Worm (Caenorhabditis elegans): ENCODE results near the gene F43C11.2.

Gene F43C11.2

ce11 chrII:2341515-2341914, 13.1 kb upstream of the F43C11.2 start, which contains the start of gene enri-1:
TSS of gene enri-1 (minus strand) at chrII:2341615.
- TF ChIP-seq W03F9.2 (tag; optimal IDR thresholded peaks at IDR 0.05) (no peak), dao-5 (tag; optimal IDR thresholded peaks at IDR 0.05) (no peak)

- TF ChIP-seq dao-5 (tag; optimal IDR thresholded peaks at IDR 0.05) = no peak
- TF ChIP-seq him-1 (tag; optimal IDR thresholded peaks at IDR 0.05) = no peak
- no peak for TF ChIP-seq W03F9.2 (tag; optimal IDR thresholded peaks at IDR 0.05)
These were observed 12.5 kb upstream of the F43C11.2 start, which contains the start of gene F43C11.6 for ce11 chrII:2342004-2342479. TSS of gene F43C11.6 (plus strand) at chrII:2342429.

- TF ChIP-seq him-1 (tag; optimal IDR thresholded peaks at IDR 0.05) (no peak), dao-5 (tag; optimal IDR thresholded peaks at IDR 0.05) (no peak), W03F9.2 (tag; optimal IDR thresholded peaks at IDR 0.05) (no peak)
These were observed 7.9 kb upstream of the F43C11.2 start, which contains the start of gene F43C11.4 for ce11 chrII:2346672-2347071. TSS of gene F43C11.4 (plus strand) at chrII:2346972.

- TF ChIP-seq him-1 (tag; optimal IDR thresholded peaks at IDR 0.05) = no peak
- TF ChIP-seq W03F9.2 (tag; optimal IDR thresholded peaks at IDR 0.05) = no peak
- no peak for TF ChIP-seq dao-5 (tag; optimal IDR thresholded peaks at IDR 0.05)
These were observed 2.0 kb upstream of the F43C11.2 start, which contains the start of gene F43C11.10 for ce11 chrII:2352546-2352945. TSS of gene F43C11.10 (minus strand) at chrII:2352646.

ce11 chrII:2353012-2353411, 1.6 kb upstream of the F43C11.2 start, which contains the start of gene F43C11.3:
TSS of gene F43C11.3 (plus strand) at chrII:2353312.
- TF ChIP-seq W03F9.2 (tag; optimal IDR thresholded peaks at IDR 0.05) (no peak), dao-5 (tag; optimal IDR thresholded peaks at IDR 0.05) (no peak)

ce11 chrII:2356795-2357194, 2.2 kb downstream of the F43C11.2 start, which contains the start of gene F43C11.1:
TSS of gene F43C11.1 (plus strand) at chrII:2357095.
- no peak for TF ChIP-seq him-1 (tag; optimal IDR thresholded peaks at IDR 0.05)
- TF ChIP-seq dao-5 (tag; optimal IDR thresholded peaks at IDR 0.05) = no peak
- no peak for TF ChIP-seq W03F9.2 (tag; optimal IDR thresholded peaks at IDR 0.05)

ce11 chrII:2359965-2360364, 5.4 kb downstream of the F43C11.2 start, which contains the start of gene F43C11.16:
TSS of gene F43C11.16 (minus strand) at chrII:2360065.
- TF ChIP-seq dao-5 (tag; optimal IDR thresholded peaks at IDR 0.05) (no peak), him-1 (tag; optimal IDR thresholded peaks at IDR 0.05) (no peak), W03F9.2 (tag; optimal IDR thresholded peaks at IDR 0.05) (no peak)

ce11 chrII:2363673-2364072, 9.1 kb downstream of the F43C11.2 start, which contains the start of gene F43C11.11:
TSS of gene F43C11.11 (minus strand) at chrII:2363773.
- TF ChIP-seq him-1 (tag; optimal IDR thresholded peaks at IDR 0.05) = no peak
- no peak for TF ChIP-seq W03F9.2 (tag; optimal IDR thresholded peaks at IDR 0.05)
- no peak for TF ChIP-seq dao-5 (tag; optimal IDR thresholded peaks at IDR 0.05)

ce11 chrII:2366623-2367365, 12.2 kb downstream of the F43C11.2 start, which contains the start of the genes F43C11.12 and F16G10.5:
TSS of gene F43C11.12 (minus strand) at chrII:2366723.
TSS of gene F16G10.5 (plus strand) at chrII:2367315.
- TF ChIP-seq W03F9.2 (tag; optimal IDR thresholded peaks at IDR 0.05) (no peak), dao-5 (tag; optimal IDR thresholded peaks at IDR 0.05) (no peak), him-1 (tag; optimal IDR thresholded peaks at IDR 0.05) (no peak)

ce11 chrII:2368956-2369355, 14.4 kb downstream of the F43C11.2 start, which contains the start of gene hpo-25:
TSS of gene hpo-25 (plus strand) at chrII:2369256.
- TF ChIP-seq W03F9.2 (tag; optimal IDR thresholded peaks at IDR 0.05) (no peak), dao-5 (tag; optimal IDR thresholded peaks at IDR 0.05) (no peak), him-1 (tag; optimal IDR thresholded peaks at IDR 0.05) (no peak)

ce11 chrII:2372090-2372489, 17.5 kb downstream of the F43C11.2 start, which contains the start of gene F16G10.3:
TSS of gene F16G10.3 (plus strand) at chrII:2372390.
- no peak for TF ChIP-seq him-1 (tag; optimal IDR thresholded peaks at IDR 0.05)

- no peak for TF ChIP-seq W03F9.2 (tag; optimal IDR thresholded peaks at IDR 0.05)
- no peak for TF ChIP-seq him-1 (tag; optimal IDR thresholded peaks at IDR 0.05)
- TF ChIP-seq dao-5 (tag; optimal IDR thresholded peaks at IDR 0.05) = no peak
These were observed 20.4 kb downstream of the F43C11.2 start, which contains the start of gene F16G10.2 for ce11 chrII:2374973-2375372. TSS of gene F16G10.2 (plus strand) at chrII:2375273.

ce11 chrII:2377751-2378150, 23.2 kb downstream of the F43C11.2 start, which contains the start of gene F16G10.6:
TSS of gene F16G10.6 (minus strand) at chrII:2377851.
- TF ChIP-seq him-1 (tag; optimal IDR thresholded peaks at IDR 0.05) (no peak), dao-5 (tag; optimal IDR thresholded peaks at IDR 0.05) (no peak), W03F9.2 (tag; optimal IDR thresholded peaks at IDR 0.05) (no peak)

ce11 chrII:2378465-2379009, 24.0 kb downstream of the F43C11.2 start:
- TF ChIP-seq him-1 (tag; optimal IDR thresholded peaks at IDR 0.05) (no peak), dao-5 (tag; optimal IDR thresholded peaks at IDR 0.05) (no peak), W03F9.2 (tag; optimal IDR thresholded peaks at IDR 0.05) (peak; percentile 18)

All from whole organism, L4/young adult.